Worm (Caenorhabditis elegans) whole organism, L4 larva: ENCODE results near the gene F43E2.11.

Source experiments
- aly-2 ChIP-seq: sonication (generic microtip); optimal IDR thresholded peaks from 2 replicates; lab custom pipeline; 2018; ENCODE audit warnings: missing biosample characterization, missing genetic modification characterization
- madf-5 ChIP-seq, 2 experiments: fragments of 200-800 bp; sonication (Bioruptor generic); IDR thresholded peaks; 2 replicates each; pipeline ENCODE4 v1.3.6; 2022; ENCODE audit warnings: missing compliant biosample characterization in 2 of 2, missing genetic modification characterization in 2 of 2
- zip-2 ChIP-seq: fragments of 150-350 bp; optimal IDR thresholded peaks from 2 replicates; lab custom pipeline; 2014; ENCODE audit warnings: missing biosample characterization, missing genetic modification characterization

DNA sequence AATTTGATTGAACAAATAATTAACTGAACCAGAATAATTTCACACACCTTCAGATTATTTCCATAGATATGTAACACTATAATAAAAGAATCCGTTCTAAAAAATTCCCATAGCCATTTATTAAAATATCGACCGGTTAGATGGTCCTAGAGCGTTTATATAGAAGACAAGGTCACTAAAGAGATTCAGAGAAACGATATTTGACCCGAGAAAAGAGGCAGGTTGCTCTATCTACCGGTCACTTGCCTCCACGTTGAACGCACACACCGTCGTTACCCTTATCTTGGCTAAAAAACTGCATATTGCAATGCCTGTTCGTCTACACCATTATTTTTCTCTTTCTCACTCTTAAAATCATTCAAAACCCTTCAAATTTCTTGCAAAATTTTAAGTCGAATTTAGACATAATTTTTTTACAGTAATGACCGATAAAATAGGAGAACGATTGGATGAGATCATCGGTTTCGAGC is 11.1 kb upstream of the F43E2.11 start, which contains the start of gene C07D10.5:
- TF ChIP-seq zip-2 (tag; lab: Kevin White, UChicago), result no peak
- TF ChIP-seq aly-2 (tag; lab: Kevin White, UChicago), result no peak
- TF ChIP-seq madf-5 (GFP tag; IDR thresholded peaks at IDR 0.05; lab: Robert Waterston, UW), result no peak
